Fruit fly (Drosophila melanogaster) whole organism, pupa: ENCODE measurements around the gene Remo.

ENCODE experiments used
- CG13204 ChIP-seq: fragments of 200-800 bp; sonication (Bioruptor generic); optimal IDR thresholded peaks from 2 replicates; lab custom pipeline; 2018; ENCODE audit warnings: missing biosample characterization, mild to moderate bottlenecking, missing genetic modification characterization, moderate library complexity
- CG14655 ChIP-seq: fragments of 200-800 bp; sonication (Bioruptor generic); optimal IDR thresholded peaks from 3 replicates; lab custom pipeline; 2017; ENCODE audit warnings: mild to moderate bottlenecking, missing biosample characterization, missing genetic modification reagents, missing genetic modification characterization
- CG34367 ChIP-seq: fragments of 200-800 bp; sonication (Bioruptor generic); optimal IDR thresholded peaks from 2 replicates; lab custom pipeline; 2018; ENCODE audit warnings: missing biosample characterization, mild to moderate bottlenecking, missing genetic modification characterization
- CG9948 ChIP-seq: fragments of 200-800 bp; sonication (Bioruptor generic); optimal IDR thresholded peaks from 2 replicates; lab custom pipeline; 2018; ENCODE audit warnings: missing biosample characterization, mild to moderate bottlenecking, missing genetic modification characterization, moderate library complexity
- Pif1B ChIP-seq: fragments of 200-800 bp; sonication (Bioruptor generic); optimal IDR thresholded peaks from 3 replicates; lab custom pipeline; 2016; ENCODE audit warnings: missing biosample characterization, missing genetic modification characterization
- Snoo ChIP-seq: fragments of 200-800 bp; sonication (Bioruptor generic); optimal IDR thresholded peaks from 3 replicates; lab custom pipeline; 2017; ENCODE audit warnings: missing biosample characterization, mild to moderate bottlenecking, missing genetic modification characterization, inconsistent platforms
- fd96Ca ChIP-seq: fragments of 200-800 bp; sonication (Bioruptor generic); IDR thresholded peaks from 3 replicates; pipeline ENCODE4 v1.3.6; 2022; ENCODE audit warnings: missing biosample characterization, missing genetic modification characterization

DNA sequence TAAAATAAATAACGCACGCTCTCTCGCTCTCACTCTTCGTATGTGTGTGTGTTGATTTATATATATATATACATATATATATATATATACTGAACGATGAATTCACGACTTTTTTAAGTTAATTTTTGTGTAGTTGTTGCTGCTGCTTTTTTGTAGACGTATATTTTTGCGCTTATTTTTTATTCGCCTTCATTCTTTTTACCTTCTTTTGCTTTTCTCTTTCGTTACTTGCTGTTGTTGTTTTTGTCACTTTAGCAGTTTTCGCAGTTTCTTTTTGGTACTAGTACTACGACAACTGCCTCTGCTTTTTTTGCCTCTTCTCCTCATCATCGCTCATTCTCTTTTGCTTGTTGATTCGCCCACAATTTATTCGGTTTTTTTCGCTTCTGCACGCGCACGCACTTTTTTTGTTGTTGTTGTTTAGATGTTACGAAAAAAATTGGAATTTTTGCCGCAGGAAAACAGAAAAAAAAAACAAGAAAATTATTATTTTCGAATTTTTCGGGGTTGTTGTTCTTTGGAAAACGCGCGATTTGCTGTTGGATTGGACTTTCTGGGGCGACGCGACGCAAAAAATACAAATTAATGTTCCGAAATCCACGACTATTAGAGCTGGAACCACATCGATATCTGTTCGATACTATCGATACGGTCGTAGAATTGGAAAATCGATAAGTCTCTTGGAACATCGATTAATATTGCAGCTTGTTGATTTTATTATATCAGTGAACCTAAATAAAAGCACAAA lies 2.7 kb upstream of the Remo start, which contains the start of the genes HDAC4 and CG15743:
- TF ChIP-seq CG9948 (no peak), fd96Ca (GFP tag; lab: Robert Waterston, UW) (no peak), Pif1B (GFP tag; lab: Kevin White, UChicago) (no peak), CG34367 (tag; lab: Kevin White, UChicago) (peak; percentile 10), CG13204 (GFP tag; lab: Kevin White, UChicago) (no peak), CG14655 (GFP tag; lab: Kevin White, UChicago) (no peak), Snoo (no peak)
